Worm (Caenorhabditis elegans): Measurements from ENCODE around the gene C13E3.1.

DNA sequence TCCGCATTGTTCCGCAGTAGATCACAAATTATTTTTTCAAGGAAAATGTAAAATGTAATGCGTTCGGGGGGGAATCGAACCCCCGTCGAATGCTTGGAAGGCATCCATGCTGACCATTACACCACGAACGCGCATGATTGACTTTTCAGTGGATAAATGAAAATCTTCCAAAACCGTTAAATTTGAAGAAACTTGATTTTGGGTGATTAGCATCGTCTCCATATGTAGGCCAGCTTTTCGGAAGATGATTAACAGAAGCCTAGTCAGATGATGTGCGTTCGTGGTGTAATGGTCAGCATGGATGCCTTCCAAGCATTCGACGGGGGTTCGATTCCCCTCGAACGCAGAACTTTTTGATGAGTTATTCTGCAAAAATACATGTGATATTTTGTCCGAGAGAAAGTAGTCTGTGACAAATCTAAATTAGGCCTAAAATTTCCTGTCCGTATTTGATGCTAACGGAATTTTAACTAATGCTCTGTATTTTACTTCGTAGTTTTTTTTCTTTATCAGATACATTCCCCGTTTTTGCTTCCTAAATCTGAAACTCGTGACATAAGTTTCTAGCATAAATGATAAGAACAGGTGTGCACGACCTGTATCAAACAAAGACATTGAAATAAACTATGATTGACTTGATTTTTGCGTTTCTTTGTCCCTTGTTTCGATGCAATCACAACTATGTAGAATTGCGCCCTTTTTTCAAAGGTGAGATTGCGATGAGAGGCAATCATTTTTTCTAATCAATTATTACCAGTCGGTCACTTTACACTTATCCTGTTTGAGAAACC lies 46.3 kb upstream of the C13E3.1 start, which contains the start of gene C28G1.10:
- TF ChIP-seq unc-120 (tag; optimal IDR thresholded peaks at IDR 0.05; ENCODE audit: poor library complexity, severe bottlenecking) (no peak), snpc-4 (tag; optimal IDR thresholded peaks at IDR 0.05) (no peak), sem-2 (GFP tag; optimal IDR thresholded peaks at IDR 0.05) (no peak), lsy-2 (tag; optimal IDR thresholded peaks at IDR 0.05) (no peak), ceh-43 (GFP tag; optimal IDR thresholded peaks at IDR 0.05) (no peak), ceh-83 (GFP tag; optimal IDR thresholded peaks at IDR 0.05) (no peak), nhr-12 (tag; optimal IDR thresholded peaks at IDR 0.05) (no peak), nhr-76 (tag; optimal IDR thresholded peaks at IDR 0.05) (no peak), pha-4 (tag; optimal IDR thresholded peaks at IDR 0.05) (no peak), elt-3 (tag; optimal IDR thresholded peaks at IDR 0.05) (no peak), tbx-8 (GFP tag; optimal IDR thresholded peaks at IDR 0.05) (no peak)
